Fruit fly (Drosophila melanogaster): ENCODE data around the gene bap.

The bap gene

dm6 chr3R:21378595-21378994 lies 10.1 kb upstream of the bap start, which contains the start of gene tin (continued):
- TF ChIP-seq CG18619 (GFP tag; optimal IDR thresholded peaks at IDR 0.05) = peak; percentile 78
- peak; percentile 47 for TF ChIP-seq mirr (GFP tag; optimal IDR thresholded peaks at IDR 0.05)
- peak; percentile 93 for TF ChIP-seq Aef1 (GFP tag; IDR thresholded peaks at IDR 0.05)
- TF ChIP-seq CG5180 (GFP tag; optimal IDR thresholded peaks at IDR 0.05) = peak; percentile 81
- peak; percentile 22; the same call in 1 of the 2 replicates for TF ChIP-seq Dip2 (GFP tag; IDR thresholded peaks at IDR 0.05)
- TF ChIP-seq Trl (optimal IDR thresholded peaks at IDR 0.05) = peak in 1 of 2 experiments; percentile 15
- TF ChIP-seq Trl (GFP tag; optimal IDR thresholded peaks at IDR 0.05) = peak; percentile 33
- peak; percentile 96 for TF ChIP-seq lbe (GFP tag; optimal IDR thresholded peaks at IDR 0.05)
- TF ChIP-seq CG6689 (GFP tag; IDR thresholded peaks at IDR 0.05) = peak; percentile 95
- TF ChIP-seq crp (GFP tag; optimal IDR thresholded peaks at IDR 0.05) = peak in 1 of 2 experiments; percentile 56
- no peak for TF ChIP-seq pfk (GFP tag; optimal IDR thresholded peaks at IDR 0.05)
- no peak for TF ChIP-seq CG3838 (GFP tag; optimal IDR thresholded peaks at IDR 0.05)
- peak; percentile 47 for TF ChIP-seq CG6765 (GFP tag; optimal IDR thresholded peaks at IDR 0.05)
- TF ChIP-seq twi (tag; optimal IDR thresholded peaks at IDR 0.05) = peak; percentile 86
- TF ChIP-seq CG11247 (GFP tag; IDR thresholded peaks at IDR 0.05) = peak; percentile 94
- TF ChIP-seq ro (GFP tag; IDR thresholded peaks at IDR 0.05) = peak; percentile 92
- peak; percentile 91 for TF ChIP-seq croc (GFP tag; conservative IDR thresholded peaks at IDR 0.05)
- TF ChIP-seq corto (GFP tag; optimal IDR thresholded peaks at IDR 0.05) = peak; percentile 91
- peak; percentile 85 for TF ChIP-seq sqz (GFP tag; optimal IDR thresholded peaks at IDR 0.05)
- peak; percentile 85 for TF ChIP-seq dati (GFP tag; IDR thresholded peaks at IDR 0.05)
- peak; percentile 92 for TF ChIP-seq Ada2b (GFP tag; IDR thresholded peaks at IDR 0.05)
- TF ChIP-seq row (GFP tag; IDR thresholded peaks at IDR 0.05) = peak; percentile 98
- no peak for TF ChIP-seq hkb (optimal IDR thresholded peaks at IDR 0.05)
- peak; percentile 98 for TF ChIP-seq hkb (GFP tag; IDR thresholded peaks at IDR 0.05)
- peak; percentile 61 for TF ChIP-seq Sry-δ (GFP tag; optimal IDR thresholded peaks at IDR 0.05)
- peak; percentile 82 for TF ChIP-seq kay (GFP tag; optimal IDR thresholded peaks at IDR 0.05)
- TF ChIP-seq CG10431 (GFP tag; optimal IDR thresholded peaks at IDR 0.05) = peak; percentile 67
- peak; percentile 70 for TF ChIP-seq HLHmδ (GFP tag; optimal IDR thresholded peaks at IDR 0.05)
- no peak for TF ChIP-seq ab (GFP tag; optimal IDR thresholded peaks at IDR 0.05)
- TF ChIP-seq CG6175 (GFP tag; IDR thresholded peaks at IDR 0.05) = peak; percentile 86
- peak; percentile 82 for TF ChIP-seq CG18476 (GFP tag; optimal IDR thresholded peaks at IDR 0.05)
- peak; percentile 82 for TF ChIP-seq CG10462 (GFP tag; optimal IDR thresholded peaks at IDR 0.05)
- no peak for TF ChIP-seq Fer1 (GFP tag; optimal IDR thresholded peaks at IDR 0.05)
- TF ChIP-seq Doc2 (GFP tag; IDR thresholded peaks at IDR 0.05) = no peak
- peak; percentile 76 for TF ChIP-seq CG10654 (GFP tag; optimal IDR thresholded peaks at IDR 0.05)
- TF ChIP-seq CG11504 (tag; optimal IDR thresholded peaks at IDR 0.05) = peak; percentile 92
- TF ChIP-seq disco-r (GFP tag; optimal IDR thresholded peaks at IDR 0.05) = no peak
- no peak for TF ChIP-seq repo (GFP tag; optimal IDR thresholded peaks at IDR 0.05)
- TF ChIP-seq CG1832 (GFP tag; optimal IDR thresholded peaks at IDR 0.05) = peak; percentile 77
- peak; percentile 60; the same call in 1 of the 2 replicates for TF ChIP-seq ham (GFP tag; IDR thresholded peaks at IDR 0.05)
- TF ChIP-seq CG16863 (GFP tag; optimal IDR thresholded peaks at IDR 0.05) = peak; percentile 38
- peak; percentile 94 for TF ChIP-seq tap (tag; optimal IDR thresholded peaks at IDR 0.05)
- TF ChIP-seq CrebB (tag; optimal IDR thresholded peaks at IDR 0.05) = peak; percentile 90
- TF ChIP-seq Bteb2 (GFP tag; optimal IDR thresholded peaks at IDR 0.05) = peak; percentile 24
- TF ChIP-seq cad (GFP tag; optimal IDR thresholded peaks at IDR 0.05) = no peak
- peak; percentile 97 for TF ChIP-seq Awh (GFP tag; IDR thresholded peaks at IDR 0.05)
- peak; percentile 91 for TF ChIP-seq NFAT (GFP tag; IDR thresholded peaks at IDR 0.05)
- no peak for TF ChIP-seq Atf3 (GFP tag; optimal IDR thresholded peaks at IDR 0.05)
- TF ChIP-seq lab (GFP tag; optimal IDR thresholded peaks at IDR 0.05) = peak; percentile 95
- TF ChIP-seq Kr (GFP tag; optimal IDR thresholded peaks at IDR 0.05) = peak; percentile 18
- TF ChIP-seq fd96Cb (tag; optimal IDR thresholded peaks at IDR 0.05) = peak; percentile 88
- TF ChIP-seq Hmr (GFP tag; optimal IDR thresholded peaks at IDR 0.05) = peak; percentile 92
